Fruit fly (Drosophila melanogaster): ENCODE data around the gene CG42675.
A peak's percentile ranks its signal among the peaks of the same experiment; 100 is the strongest.

Gene CG42675

dm6 chr3R:5833948-5834504 lies 20.6 kb downstream of the CG42675 start (continued):
- TF ChIP-seq BEAF-32 (GFP tag; optimal IDR thresholded peaks at IDR 0.05) = no peak
- TF ChIP-seq CG13624 (GFP tag; optimal IDR thresholded peaks at IDR 0.05) = no peak
- peak; percentile 3 for TF ChIP-seq grau (tag; optimal IDR thresholded peaks at IDR 0.05)
- TF ChIP-seq CG8281 (tag; optimal IDR thresholded peaks at IDR 0.05) = no peak
- no peak for TF ChIP-seq CG10654 (GFP tag; optimal IDR thresholded peaks at IDR 0.05)
- no peak for TF ChIP-seq otp (GFP tag; IDR thresholded peaks at IDR 0.05)
- no peak for TF ChIP-seq CG7928 (GFP tag; optimal IDR thresholded peaks at IDR 0.05)
- TF ChIP-seq Ravus (GFP tag; IDR thresholded peaks at IDR 0.05) = no peak
- no peak for TF ChIP-seq peb (GFP tag; IDR thresholded peaks at IDR 0.05)
- TF ChIP-seq unc-4 (GFP tag; IDR thresholded peaks at IDR 0.05; ENCODE audit: partially characterized antibody) = no peak
- peak; percentile 9 for TF ChIP-seq CG4820 (GFP tag; optimal IDR thresholded peaks at IDR 0.05)
- no peak for TF ChIP-seq mam (GFP tag; optimal IDR thresholded peaks at IDR 0.05)
- no peak for TF ChIP-seq maf-S (GFP tag; optimal IDR thresholded peaks at IDR 0.05)
- TF ChIP-seq pnt (GFP tag; optimal IDR thresholded peaks at IDR 0.05) = no peak
- no peak for TF ChIP-seq Neu2 (GFP tag; optimal IDR thresholded peaks at IDR 0.05; ENCODE audit: borderline replicate concordance)
- TF ChIP-seq grn (GFP tag; optimal IDR thresholded peaks at IDR 0.05) = no peak
- TF ChIP-seq Dek (tag; optimal IDR thresholded peaks at IDR 0.05) = no peak
- TF ChIP-seq Dbx (GFP tag; IDR thresholded peaks at IDR 0.05) = no peak
- no peak for TF ChIP-seq CG32767 (GFP tag; IDR thresholded peaks at IDR 0.05)
- TF ChIP-seq rib (GFP tag; IDR thresholded peaks at IDR 0.05) = no peak
- TF ChIP-seq E2f2 (GFP tag; IDR thresholded peaks at IDR 0.05) = no peak
- TF ChIP-seq CG15696 (tag; optimal IDR thresholded peaks at IDR 0.05) = no peak
- no peak for TF ChIP-seq tin (GFP tag; optimal IDR thresholded peaks at IDR 0.05)
- no peak for TF ChIP-seq ham (GFP tag; IDR thresholded peaks at IDR 0.05)
- no peak for TF ChIP-seq nerfin-2 (GFP tag; IDR thresholded peaks at IDR 0.05; ENCODE audit: partially characterized antibody)
- no peak for TF ChIP-seq Gsc (GFP tag; IDR thresholded peaks at IDR 0.05)
- no peak for TF ChIP-seq her (GFP tag; optimal IDR thresholded peaks at IDR 0.05)
- TF ChIP-seq crc (GFP tag; optimal IDR thresholded peaks at IDR 0.05) = no peak
- no peak for TF ChIP-seq ken (GFP tag; IDR thresholded peaks at IDR 0.05)
- TF ChIP-seq ab (GFP tag; optimal IDR thresholded peaks at IDR 0.05) = no peak
- TF ChIP-seq oc (tag; optimal IDR thresholded peaks at IDR 0.05) = no peak
- no peak for TF ChIP-seq Usf (GFP tag; optimal IDR thresholded peaks at IDR 0.05)
- TF ChIP-seq dimm (GFP tag; IDR thresholded peaks at IDR 0.05) = no peak
- TF ChIP-seq pb (GFP tag; optimal IDR thresholded peaks at IDR 0.05) = no peak
- no peak for TF ChIP-seq salm (tag; optimal IDR thresholded peaks at IDR 0.05)
- no peak for TF ChIP-seq Abd-B (GFP tag; optimal IDR thresholded peaks at IDR 0.05)

dm6 chr3R:5836536-5836935 lies 23.1 kb downstream of the CG42675 start:
- no peak for TF ChIP-seq mld (GFP tag; IDR thresholded peaks at IDR 0.05; ENCODE audit: partially characterized antibody)
- peak; percentile 68 for TF ChIP-seq mirr (GFP tag; optimal IDR thresholded peaks at IDR 0.05)
- peak; percentile 84 for TF ChIP-seq exex (tag; optimal IDR thresholded peaks at IDR 0.05)
- peak; percentile 2 for TF ChIP-seq sug (tag; optimal IDR thresholded peaks at IDR 0.05)
- no peak for TF ChIP-seq ab (GFP tag; optimal IDR thresholded peaks at IDR 0.05)
- peak; percentile 50; the same call in 2 of the 3 replicates for TF ChIP-seq HLH4C (GFP tag; IDR thresholded peaks at IDR 0.05; ENCODE audit: partially characterized antibody)
- TF ChIP-seq grn (GFP tag; optimal IDR thresholded peaks at IDR 0.05) = peak; percentile 49
